Worm (Caenorhabditis elegans): Measurements from ENCODE around the gene psmd-9.

DNA sequence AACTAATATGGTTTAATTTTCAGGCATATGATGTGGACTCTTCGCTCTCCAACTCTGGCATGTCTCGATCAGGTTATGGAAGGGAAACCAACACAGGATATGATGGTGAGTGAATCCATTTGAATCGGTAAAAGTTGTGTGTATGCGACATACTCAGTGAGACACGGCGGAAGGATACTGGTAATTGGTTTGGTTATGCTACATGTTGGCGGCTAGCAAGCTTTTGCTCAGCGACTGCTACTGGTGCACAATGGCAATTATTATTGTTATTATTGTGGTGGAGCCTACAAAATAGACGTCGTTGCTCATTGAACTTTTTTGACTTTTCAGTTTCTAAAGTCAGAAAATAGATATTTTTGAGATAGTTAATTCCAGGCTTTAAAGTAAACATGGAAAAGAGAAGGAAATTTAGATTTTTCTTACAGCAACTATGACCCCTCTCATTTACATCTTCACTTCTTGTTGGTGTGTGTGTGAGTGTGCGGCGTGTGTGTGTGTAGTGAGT lies 38.9 kb downstream of the psmd-9 start:
- TF ChIP-seq blmp-1 (tag; optimal IDR thresholded peaks at IDR 0.05; ENCODE audit: insufficient read depth) (no peak), nhr-11 (tag; optimal IDR thresholded peaks at IDR 0.05) (no peak), elt-3 (tag; optimal IDR thresholded peaks at IDR 0.05) (no peak), nhr-12 (tag; optimal IDR thresholded peaks at IDR 0.05) (no peak), egl-27 (tag; optimal IDR thresholded peaks at IDR 0.05) (no peak), skn-1 (tag; optimal IDR thresholded peaks at IDR 0.05) (no peak), snpc-4 (tag; optimal IDR thresholded peaks at IDR 0.05) (no peak), ztf-11 (tag; optimal IDR thresholded peaks at IDR 0.05) (no peak), zag-1 (tag; optimal IDR thresholded peaks at IDR 0.05) (no peak), ama-1 (optimal IDR thresholded peaks at IDR 0.05) (no peak), ZK546.5 (tag; optimal IDR thresholded peaks at IDR 0.05) (no peak), mab-5 (tag; optimal IDR thresholded peaks at IDR 0.05) (no peak)

Measured in whole organism, L2 larva.